Worm (Caenorhabditis elegans): ENCODE results near the gene clec-78.

Gene clec-78

DNA sequence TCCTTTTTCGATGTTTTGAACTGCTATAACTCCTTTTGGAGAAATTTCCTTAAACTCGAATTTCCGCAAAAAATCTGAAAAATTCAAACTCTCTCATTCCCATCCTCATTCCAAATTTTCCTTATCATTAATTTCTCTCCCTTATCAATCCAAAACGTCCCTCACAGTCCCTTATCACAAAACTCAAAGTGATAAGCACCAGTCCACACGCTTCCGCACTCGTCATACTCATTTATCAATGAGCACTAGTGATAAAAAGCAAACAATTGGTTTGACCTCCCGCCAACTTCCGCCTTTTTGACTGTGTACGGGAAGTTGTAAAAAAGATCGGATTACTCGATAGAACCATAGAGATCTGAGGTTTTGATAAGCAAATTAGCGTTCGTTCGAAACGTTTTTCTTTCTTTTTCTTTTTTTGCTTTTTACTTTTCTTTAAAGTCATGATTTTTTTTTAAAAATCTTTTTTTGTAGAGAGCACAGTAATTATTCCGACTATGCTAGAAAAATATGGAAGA lies at the start of gene clec-78:
TSS of gene clec-78 (plus strand) at position 465 of the 515 bp plus-strand sequence.
- TF ChIP-seq ztf-29 (GFP tag; IDR thresholded peaks at IDR 0.05) (no peak), T22C8.4 (GFP tag; IDR thresholded peaks at IDR 0.05) (no peak), tab-1 (GFP tag; IDR thresholded peaks at IDR 0.05) (no peak), ref-1 (GFP tag; conservative IDR thresholded peaks at IDR 0.05) (no peak), klf-2 (GFP tag; conservative IDR thresholded peaks at IDR 0.05) (no peak), ztf-23 (GFP tag; IDR thresholded peaks at IDR 0.05) (no peak), med-1 (GFP tag; optimal IDR thresholded peaks at IDR 0.05; ENCODE audit: insufficient read depth) (no peak), cog-1 (tag; optimal IDR thresholded peaks at IDR 0.05) (no peak), flt-1 (GFP tag; IDR thresholded peaks at IDR 0.05) (no peak)

DNA sequence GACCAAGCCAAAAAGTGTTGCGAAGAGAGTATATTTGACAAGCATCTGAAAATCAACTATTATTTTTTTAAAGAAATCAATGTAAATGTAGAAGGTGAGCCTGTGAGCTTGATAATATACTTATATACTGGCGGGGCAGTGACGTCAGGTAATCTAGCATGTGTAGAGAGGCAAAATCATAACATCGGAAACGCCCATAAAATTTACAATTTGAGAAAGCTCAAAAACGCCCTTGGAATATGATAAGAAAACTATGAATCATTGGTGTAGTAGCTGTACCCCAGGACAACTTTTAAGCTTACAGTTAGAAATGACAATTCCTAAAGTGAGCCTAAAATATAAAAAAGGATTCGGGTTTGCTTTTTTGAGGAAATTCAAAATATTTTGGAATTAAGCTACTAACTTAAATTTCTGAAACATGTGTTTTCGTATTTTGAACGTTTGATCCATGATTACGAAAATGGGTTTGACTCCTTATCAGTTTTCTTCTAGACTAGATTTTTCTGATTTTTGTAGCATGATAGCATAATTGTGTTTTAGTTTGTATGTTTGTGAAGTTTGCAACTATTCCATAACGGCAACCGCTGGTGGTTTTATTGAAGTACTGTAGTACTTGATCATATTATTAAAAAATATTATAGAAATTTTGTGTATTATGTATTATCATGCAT lies 47.1 kb upstream of the clec-78 start, which contains the start of gene clec-174:
TSS of gene clec-174 (minus strand) at position 51 of the 671 bp plus-strand sequence.
- TF ChIP-seq ztf-23 (GFP tag; IDR thresholded peaks at IDR 0.05) (no peak), tab-1 (GFP tag; IDR thresholded peaks at IDR 0.05) (no peak), cog-1 (tag; optimal IDR thresholded peaks at IDR 0.05) (no peak), T22C8.4 (GFP tag; IDR thresholded peaks at IDR 0.05) (no peak), klf-2 (GFP tag; conservative IDR thresholded peaks at IDR 0.05) (no peak), ref-1 (GFP tag; conservative IDR thresholded peaks at IDR 0.05) (no peak), ztf-29 (GFP tag; IDR thresholded peaks at IDR 0.05) (no peak), med-1 (GFP tag; optimal IDR thresholded peaks at IDR 0.05; ENCODE audit: insufficient read depth) (no peak), flt-1 (GFP tag; IDR thresholded peaks at IDR 0.05) (no peak)

DNA sequence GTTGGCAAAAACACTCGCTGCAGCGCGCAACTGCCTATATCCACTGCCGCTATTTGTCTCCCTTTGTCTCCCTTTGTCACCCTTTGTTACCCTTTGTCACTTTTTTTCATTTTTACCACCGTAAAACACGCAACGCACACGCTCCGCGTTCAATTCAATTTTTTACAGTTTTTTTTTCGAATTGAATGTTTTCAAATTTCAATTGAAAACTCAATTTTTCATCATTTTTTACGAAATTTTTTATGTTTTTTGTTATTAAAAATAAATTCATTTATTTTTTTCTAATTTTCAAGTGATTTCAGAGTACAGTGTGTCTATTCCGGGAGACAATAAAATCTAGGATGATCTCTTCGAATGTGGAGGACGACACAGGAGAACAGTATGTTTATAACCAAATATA lies 45.9 kb upstream of the clec-78 start, which contains the start of gene Y46C8AL.11:
TSS of gene Y46C8AL.11 (plus strand) at position 301 of the 400 bp plus-strand sequence.
- TF ChIP-seq ztf-29 (GFP tag; IDR thresholded peaks at IDR 0.05): no peak
- no peak for TF ChIP-seq T22C8.4 (GFP tag; IDR thresholded peaks at IDR 0.05)
- TF ChIP-seq tab-1 (GFP tag; IDR thresholded peaks at IDR 0.05): no peak
- no peak for TF ChIP-seq ztf-23 (GFP tag; IDR thresholded peaks at IDR 0.05)
- no peak for TF ChIP-seq cog-1 (tag; optimal IDR thresholded peaks at IDR 0.05)
- no peak for TF ChIP-seq klf-2 (GFP tag; conservative IDR thresholded peaks at IDR 0.05)
- TF ChIP-seq flt-1 (GFP tag; IDR thresholded peaks at IDR 0.05): no peak
- no peak for TF ChIP-seq ref-1 (GFP tag; conservative IDR thresholded peaks at IDR 0.05)
- TF ChIP-seq med-1 (GFP tag; optimal IDR thresholded peaks at IDR 0.05; ENCODE audit: insufficient read depth): no peak

DNA sequence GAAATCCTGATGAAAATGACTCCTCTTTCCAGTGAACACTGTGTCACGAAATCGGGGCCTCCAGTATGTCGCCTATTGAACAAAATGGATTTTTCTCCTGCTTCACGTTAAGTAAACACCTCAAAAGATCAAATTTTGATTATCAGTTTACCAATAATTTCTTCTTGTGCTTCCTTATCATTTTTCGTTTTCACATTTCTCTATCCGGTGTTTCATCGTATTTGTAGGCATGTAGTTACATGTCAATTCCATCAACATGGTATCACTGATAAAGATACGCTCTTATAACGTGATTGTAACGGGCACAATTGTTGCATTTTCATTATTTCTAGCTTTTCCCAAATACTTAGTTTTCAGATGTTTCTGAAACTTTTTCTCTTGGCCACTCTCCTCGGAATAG lies 44.4 kb upstream of the clec-78 start, which contains the start of gene clec-72:
TSS of gene clec-72 (plus strand) at position 358 of the 400 bp plus-strand sequence.
- TF ChIP-seq flt-1 (GFP tag; IDR thresholded peaks at IDR 0.05) (no peak), ztf-29 (GFP tag; IDR thresholded peaks at IDR 0.05) (no peak), med-1 (GFP tag; optimal IDR thresholded peaks at IDR 0.05; ENCODE audit: insufficient read depth) (no peak), T22C8.4 (GFP tag; IDR thresholded peaks at IDR 0.05) (no peak), klf-2 (GFP tag; conservative IDR thresholded peaks at IDR 0.05) (no peak), ref-1 (GFP tag; conservative IDR thresholded peaks at IDR 0.05) (no peak)

DNA sequence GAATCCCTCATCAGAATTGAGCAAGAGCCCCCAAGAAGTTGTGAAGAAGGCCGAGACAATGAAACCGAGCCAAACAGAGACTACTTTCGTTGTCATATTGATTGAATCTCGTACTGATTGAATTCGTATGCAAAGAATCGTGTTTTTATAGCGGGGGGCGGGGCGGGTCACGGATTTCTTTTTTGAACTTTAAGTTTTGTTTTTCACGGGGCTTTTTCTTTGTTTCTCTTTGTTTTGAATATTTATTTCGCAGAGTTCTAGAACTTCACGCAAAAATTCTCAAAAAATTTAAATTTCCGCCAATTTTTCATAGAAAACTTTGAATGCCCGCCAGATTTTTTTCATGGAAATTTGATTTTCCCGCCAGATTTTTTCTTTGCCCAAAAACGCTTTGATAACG lies 32.8 kb upstream of the clec-78 start, which contains the start of gene clec-73:
TSS of gene clec-73 (minus strand) at position 101 of the 400 bp plus-strand sequence.
- TF ChIP-seq ref-1 (GFP tag; conservative IDR thresholded peaks at IDR 0.05): no peak
- no peak for TF ChIP-seq ztf-29 (GFP tag; IDR thresholded peaks at IDR 0.05)
- no peak for TF ChIP-seq klf-2 (GFP tag; conservative IDR thresholded peaks at IDR 0.05)
- no peak for TF ChIP-seq tab-1 (GFP tag; IDR thresholded peaks at IDR 0.05)
- no peak for TF ChIP-seq flt-1 (GFP tag; IDR thresholded peaks at IDR 0.05)
- no peak for TF ChIP-seq T22C8.4 (GFP tag; IDR thresholded peaks at IDR 0.05)
- no peak for TF ChIP-seq med-1 (GFP tag; optimal IDR thresholded peaks at IDR 0.05; ENCODE audit: insufficient read depth)
- no peak for TF ChIP-seq ztf-23 (GFP tag; IDR thresholded peaks at IDR 0.05)
- TF ChIP-seq cog-1 (tag; optimal IDR thresholded peaks at IDR 0.05): no peak

DNA sequence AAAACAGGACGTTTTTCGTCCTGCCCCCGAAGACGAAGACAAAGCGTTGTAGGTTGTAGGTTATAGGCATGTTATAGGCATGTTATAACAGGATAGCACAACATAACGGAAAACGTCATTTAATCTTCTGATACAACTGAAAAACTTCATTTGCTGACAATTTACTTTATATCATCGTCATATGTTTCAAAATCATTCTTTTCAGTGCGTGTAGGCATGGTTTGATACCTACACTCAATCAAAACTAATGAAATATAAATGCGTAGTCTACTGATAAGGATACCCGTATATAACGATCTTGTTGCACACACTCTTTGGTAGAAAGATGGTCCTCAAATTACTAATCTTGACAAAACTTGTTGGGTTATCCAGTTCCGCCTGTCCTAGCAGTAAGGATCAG lies 32.2 kb upstream of the clec-78 start, which contains the start of gene clec-74:
TSS of gene clec-74 (plus strand) at position 301 of the 400 bp plus-strand sequence.
- TF ChIP-seq cog-1 (tag; optimal IDR thresholded peaks at IDR 0.05): no peak
- no peak for TF ChIP-seq ref-1 (GFP tag; conservative IDR thresholded peaks at IDR 0.05)
- no peak for TF ChIP-seq tab-1 (GFP tag; IDR thresholded peaks at IDR 0.05)
- no peak for TF ChIP-seq flt-1 (GFP tag; IDR thresholded peaks at IDR 0.05)
- TF ChIP-seq klf-2 (GFP tag; conservative IDR thresholded peaks at IDR 0.05): no peak
- no peak for TF ChIP-seq T22C8.4 (GFP tag; IDR thresholded peaks at IDR 0.05)
- no peak for TF ChIP-seq med-1 (GFP tag; optimal IDR thresholded peaks at IDR 0.05; ENCODE audit: insufficient read depth)
- TF ChIP-seq ztf-23 (GFP tag; IDR thresholded peaks at IDR 0.05): no peak
- TF ChIP-seq ztf-29 (GFP tag; IDR thresholded peaks at IDR 0.05): no peak

DNA sequence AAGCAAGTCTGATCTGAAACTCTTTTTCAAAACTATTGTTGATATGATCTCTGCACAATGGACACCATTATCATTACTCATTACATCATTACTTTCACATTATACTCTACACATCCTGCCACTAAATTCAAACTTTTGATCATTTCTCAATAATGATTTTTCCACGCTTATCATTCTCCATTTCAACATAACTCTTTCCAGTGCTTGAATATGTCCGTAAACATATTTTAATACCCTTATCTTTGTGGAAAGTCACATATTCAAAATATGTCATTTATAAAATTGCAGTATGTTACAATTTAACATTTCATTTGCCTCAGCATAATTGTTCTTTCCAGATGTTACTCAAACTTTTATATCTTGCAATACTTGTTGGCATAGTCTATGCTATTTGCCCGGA lies 28.5 kb upstream of the clec-78 start, which contains the start of gene clec-75:
TSS of gene clec-75 (plus strand) at position 339 of the 400 bp plus-strand sequence.
- TF ChIP-seq ztf-23 (GFP tag; IDR thresholded peaks at IDR 0.05) (no peak), flt-1 (GFP tag; IDR thresholded peaks at IDR 0.05) (no peak), T22C8.4 (GFP tag; IDR thresholded peaks at IDR 0.05) (no peak), tab-1 (GFP tag; IDR thresholded peaks at IDR 0.05) (no peak), klf-2 (GFP tag; conservative IDR thresholded peaks at IDR 0.05) (no peak), med-1 (GFP tag; optimal IDR thresholded peaks at IDR 0.05; ENCODE audit: insufficient read depth) (no peak), ref-1 (GFP tag; conservative IDR thresholded peaks at IDR 0.05) (no peak), cog-1 (tag; optimal IDR thresholded peaks at IDR 0.05) (no peak), ztf-29 (GFP tag; IDR thresholded peaks at IDR 0.05) (no peak)

DNA sequence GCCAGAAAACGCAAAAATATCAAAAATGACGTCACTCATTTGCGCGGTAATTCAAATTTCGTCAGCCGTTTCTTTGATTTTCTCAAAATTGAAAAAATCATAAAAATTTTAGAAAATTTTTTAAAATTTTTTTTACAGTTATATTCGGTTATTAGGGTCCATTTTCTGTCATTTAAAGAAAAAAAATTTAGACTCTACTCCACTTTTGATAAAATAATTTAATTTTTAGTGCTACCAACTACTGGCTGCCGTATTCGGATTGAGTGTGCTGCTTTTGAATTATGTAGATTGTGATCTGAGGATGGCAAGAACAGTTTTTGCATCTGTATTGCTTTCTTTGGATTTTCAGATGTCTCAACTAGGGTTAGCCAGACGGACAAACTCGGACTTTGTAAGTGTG lies 26.3 kb upstream of the clec-78 start, which contains the start of gene Y46C8AM.1:
TSS of gene Y46C8AM.1 (plus strand) at position 301 of the 400 bp plus-strand sequence.
- no peak for TF ChIP-seq med-1 (GFP tag; optimal IDR thresholded peaks at IDR 0.05; ENCODE audit: insufficient read depth)
- TF ChIP-seq ref-1 (GFP tag; conservative IDR thresholded peaks at IDR 0.05): no peak
- TF ChIP-seq flt-1 (GFP tag; IDR thresholded peaks at IDR 0.05): no peak
- TF ChIP-seq ztf-29 (GFP tag; IDR thresholded peaks at IDR 0.05): no peak
- no peak for TF ChIP-seq ztf-23 (GFP tag; IDR thresholded peaks at IDR 0.05)
- no peak for TF ChIP-seq cog-1 (tag; optimal IDR thresholded peaks at IDR 0.05)
- TF ChIP-seq T22C8.4 (GFP tag; IDR thresholded peaks at IDR 0.05): no peak
- no peak for TF ChIP-seq tab-1 (GFP tag; IDR thresholded peaks at IDR 0.05)
- no peak for TF ChIP-seq klf-2 (GFP tag; conservative IDR thresholded peaks at IDR 0.05)

DNA sequence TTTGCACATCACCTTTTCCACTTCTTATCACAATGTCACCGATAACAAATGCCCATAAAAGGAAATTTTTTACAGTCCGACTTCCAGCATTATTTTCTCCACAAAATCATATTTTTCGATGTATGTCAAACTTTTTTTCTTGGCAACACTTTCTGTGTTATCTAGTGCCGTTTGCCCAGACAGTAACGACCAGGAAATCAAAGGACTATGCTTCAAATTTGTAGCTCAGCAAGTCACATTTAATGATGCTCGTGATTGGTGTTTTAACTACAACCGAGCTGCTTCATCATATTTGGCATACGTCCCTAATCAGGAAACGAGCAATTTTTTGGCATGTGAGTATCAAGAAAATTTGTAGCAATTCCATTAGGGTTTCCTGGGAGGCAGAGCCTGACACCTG lies 25.4 kb upstream of the clec-78 start:
- TF ChIP-seq flt-1 (GFP tag; IDR thresholded peaks at IDR 0.05) (no peak), ref-1 (GFP tag; conservative IDR thresholded peaks at IDR 0.05) (no peak), T22C8.4 (GFP tag; IDR thresholded peaks at IDR 0.05) (no peak)

Measured in whole organism, midembryonic.